Worm (Caenorhabditis elegans) whole organism, L1 larva: Measurements from ENCODE around the gene msh-5.

Experiments
- C04F5.9 ChIP-seq: sonication (generic microtip); optimal IDR thresholded peaks from 2 replicates; lab custom pipeline; 2016; ENCODE audit warnings: missing genetic modification characterization, missing compliant biosample characterization
- egl-27 ChIP-seq, 2 experiments: fragments of 150-350 bp in 1 of 2; sonication (generic microtip); optimal IDR thresholded peaks; 3 replicates each; lab custom pipeline; 2017 to 2018; ENCODE audit warnings: missing biosample characterization in 2 of 2, missing genetic modification characterization in 2 of 2, missing genetic modification reagents in 2 of 2
- fkh-8 ChIP-seq: sonication (generic microtip); optimal IDR thresholded peaks from 2 replicates; lab custom pipeline; 2016; ENCODE audit warnings: mild to moderate bottlenecking, missing genetic modification characterization, missing compliant biosample characterization
- irx-1 ChIP-seq: sonication (generic microtip); optimal IDR thresholded peaks from 2 replicates; lab custom pipeline; 2016; ENCODE audit warnings: missing genetic modification characterization, missing compliant biosample characterization
- lin-13 ChIP-seq: fragments of 150-350 bp; optimal IDR thresholded peaks from 2 replicates; lab custom pipeline; 2014; ENCODE audit warnings: missing biosample characterization, missing genetic modification reagents, missing genetic modification characterization
- lin-39 ChIP-seq: fragments of 150-350 bp; optimal IDR thresholded peaks from 2 replicates; lab custom pipeline; 2014; ENCODE audit warnings: missing biosample characterization, missing genetic modification reagents, missing genetic modification characterization
- mdl-1 ChIP-seq, 2 experiments: fragments of 150-350 bp; optimal IDR thresholded peaks; 2 replicates each; lab custom pipeline; 2014 to 2017; ENCODE audit warnings: missing biosample characterization in 2 of 2, missing genetic modification characterization in 2 of 2, inconsistent platforms in 1 of 2
- nhr-12 ChIP-seq: sonication (generic microtip); optimal IDR thresholded peaks from 2 replicates; lab custom pipeline; 2017; ENCODE audit warnings: missing biosample characterization, missing genetic modification characterization
- nhr-76 ChIP-seq: sonication (generic microtip); optimal IDR thresholded peaks from 2 replicates; lab custom pipeline; 2017; ENCODE audit warnings: missing biosample characterization, missing genetic modification characterization
- sox-4 ChIP-seq: sonication (generic microtip); optimal IDR thresholded peaks from 2 replicates; lab custom pipeline; 2016; ENCODE audit warnings: missing genetic modification characterization, missing compliant biosample characterization
- unc-62 ChIP-seq: fragments of 150-350 bp; optimal IDR thresholded peaks from 2 replicates; lab custom pipeline; 2014; ENCODE audit warnings: missing biosample characterization, missing genetic modification reagents, missing genetic modification characterization
- vab-15 ChIP-seq: sonication (generic microtip); optimal IDR thresholded peaks from 2 replicates; lab custom pipeline; 2017; ENCODE audit warnings: missing genotype, mild to moderate bottlenecking, missing genetic modification characterization, missing compliant biosample characterization
- ztf-11 ChIP-seq, 2 experiments: sonication (generic microtip); optimal IDR thresholded peaks; 2 replicates each; lab custom pipeline; 2016 to 2017; ENCODE audit warnings: missing genetic modification characterization in 2 of 2, missing biosample characterization in 1 of 2, missing compliant biosample characterization in 1 of 2

- TF ChIP-seq ztf-11 (tag; optimal IDR thresholded peaks at IDR 0.05; lab: Kevin White, UChicago), result no peak
- no peak for TF ChIP-seq C04F5.9
- no peak for TF ChIP-seq lin-39 (tag; lab: Kevin White, UChicago)
- TF ChIP-seq nhr-76 (tag; lab: Kevin White, UChicago), result no peak
- TF ChIP-seq sox-4 (tag; lab: Kevin White, UChicago), result no peak
- TF ChIP-seq nhr-12 (tag; lab: Kevin White, UChicago), result no peak
- TF ChIP-seq egl-27 (tag; optimal IDR thresholded peaks at IDR 0.05; lab: Kevin White, UChicago), result no peak
- TF ChIP-seq vab-15, result no peak
- no peak for TF ChIP-seq mdl-1 (tag; optimal IDR thresholded peaks at IDR 0.05; lab: Kevin White, UChicago)
- no peak for TF ChIP-seq irx-1 (tag; lab: Kevin White, UChicago)
- no peak for TF ChIP-seq unc-62 (GFP tag; lab: Kevin White, UChicago)
- TF ChIP-seq lin-13, result no peak
- TF ChIP-seq fkh-8 (tag; lab: Kevin White, UChicago), result no peak
These were observed 24.3 kb downstream of the msh-5 start, which contains the start of gene lev-1 for ce11 chrIV:13179295-13179694.
